Worm (Caenorhabditis elegans) whole organism, L3 larva: ENCODE results near the gene T21D12.11.

Experiments used
- aly-2 ChIP-seq: fragments of 150-350 bp; optimal IDR thresholded peaks from 2 replicates; lab custom pipeline; 2014; ENCODE audit warnings: missing biosample characterization, missing genetic modification characterization
- ceh-28 ChIP-seq: fragments of 150-350 bp; optimal IDR thresholded peaks from 2 replicates; lab custom pipeline; 2014; ENCODE audit warnings: missing biosample characterization, missing genetic modification reagents, missing genetic modification characterization
- daf-12 ChIP-seq: fragments of 150-350 bp; optimal IDR thresholded peaks from 2 replicates; lab custom pipeline; 2014; ENCODE audit warnings: missing biosample characterization, missing genetic modification reagents, missing genetic modification characterization
- elt-3 ChIP-seq, 3 experiments: fragments of 150-350 bp in 1 of 3; sonication (generic microtip) in 2 of 3; optimal IDR thresholded peaks; 2 replicates in 2 of 3; 4 replicates in 1 of 3; lab custom pipeline; 2014 to 2017; ENCODE audit warnings: missing biosample characterization in 3 of 3, missing genetic modification characterization in 3 of 3
- fos-1 ChIP-seq: fragments of 150-350 bp; optimal IDR thresholded peaks from 2 replicates; lab custom pipeline; 2014; ENCODE audit warnings: missing biosample characterization, missing genetic modification characterization
- jun-1 ChIP-seq: fragments of 150-350 bp; optimal IDR thresholded peaks from 2 replicates; lab custom pipeline; 2014; ENCODE audit warnings: missing biosample characterization, missing genetic modification reagents, missing genetic modification characterization
- nhr-11 ChIP-seq: fragments of 150-350 bp; optimal IDR thresholded peaks from 2 replicates; lab custom pipeline; 2014; ENCODE audit warnings: missing biosample characterization, missing genetic modification characterization
- nhr-237 ChIP-seq: fragments of 150-350 bp; optimal IDR thresholded peaks from 2 replicates; lab custom pipeline; 2014; ENCODE audit warnings: missing biosample characterization, missing genetic modification characterization
- nhr-25 ChIP-seq: sonication (generic microtip); optimal IDR thresholded peaks from 2 replicates; lab custom pipeline; 2017; ENCODE audit warnings: missing biosample characterization, missing genetic modification characterization
- pqm-1 ChIP-seq: fragments of 150-350 bp; optimal IDR thresholded peaks from 2 replicates; lab custom pipeline; 2017; ENCODE audit warnings: missing biosample characterization, missing genetic modification characterization, inconsistent platforms
- tbx-2 ChIP-seq: sonication (generic microtip); optimal IDR thresholded peaks from 2 replicates; lab custom pipeline; 2016; ENCODE audit warnings: mild to moderate bottlenecking, missing genetic modification characterization, missing compliant biosample characterization
- unc-39 ChIP-seq: sonication (generic microtip); optimal IDR thresholded peaks from 4 replicates; lab custom pipeline; 2017; ENCODE audit warnings: missing biosample characterization, missing genetic modification characterization
- unc-62 ChIP-seq: fragments of 150-350 bp; sonication (generic microtip); optimal IDR thresholded peaks from 4 replicates; lab custom pipeline; 2014; ENCODE audit warnings: missing biosample characterization, missing genetic modification reagents, missing genetic modification characterization

ce11 chrIV:236138-236537 lies 33.1 kb upstream of the T21D12.11 start:
- TF ChIP-seq nhr-11 (tag; lab: Kevin White, UChicago) (no peak), pqm-1 (tag; lab: Kevin White, UChicago) (no peak), elt-3 (tag; optimal IDR thresholded peaks at IDR 0.05; lab: Kevin White, UChicago) (no peak), ceh-28 (tag; lab: Kevin White, UChicago) (no peak), nhr-25 (tag; lab: Kevin White, UChicago) (no peak), fos-1 (no peak), aly-2 (tag; lab: Kevin White, UChicago) (no peak), daf-12 (no peak), unc-62 (no peak), tbx-2 (no peak), nhr-237 (tag; lab: Kevin White, UChicago) (no peak), unc-39 (tag; lab: Kevin White, UChicago) (no peak), jun-1 (tag; lab: Kevin White, UChicago) (no peak)
